Fruit fly (Drosophila melanogaster) S2 (cell line): ENCODE results near the gene CG5835.

Source experiments
- CG8478 ChIP-seq: fragments of >200 bp; optimal IDR thresholded peaks from 2 replicates; lab custom pipeline; 2018
- CTCF ChIP-seq, 2 experiments: fragments of >200 bp; optimal IDR thresholded peaks; 2 replicates each; lab custom pipeline; 2018

DNA sequence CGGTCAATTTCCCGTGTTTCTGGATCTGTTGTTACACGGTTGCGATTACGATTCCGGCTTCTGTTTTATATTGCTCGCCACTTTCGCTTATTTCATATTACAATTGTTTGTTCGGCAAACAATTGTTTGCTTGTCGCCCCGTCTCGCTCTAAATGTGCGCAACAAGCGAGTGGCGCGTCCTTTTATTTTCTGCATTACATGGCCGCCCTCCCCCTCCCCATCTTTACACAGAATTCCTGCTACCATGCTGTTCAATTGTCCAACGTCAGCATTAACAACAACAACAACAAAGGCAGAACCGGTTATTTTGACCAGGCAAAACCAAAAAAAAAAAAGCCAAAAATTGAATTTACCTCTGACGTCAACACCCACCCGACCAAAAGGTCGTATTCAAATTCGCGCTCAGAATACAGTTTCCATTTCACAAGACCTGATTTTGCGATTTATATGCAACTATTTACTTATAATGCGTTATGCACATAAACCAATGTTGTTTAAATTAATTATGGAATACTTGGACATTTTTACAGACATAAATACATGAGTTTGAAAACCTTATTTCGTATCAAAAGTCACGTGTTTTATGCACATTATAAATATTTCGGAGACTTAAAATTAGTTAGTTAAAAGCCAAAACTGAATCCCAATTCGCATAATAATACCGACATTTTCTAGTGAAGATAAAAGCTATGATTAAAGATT lies 12.7 kb upstream of the CG5835 start:
- TF ChIP-seq CG8478 (no peak), CTCF (optimal IDR thresholded peaks at IDR 0.05; lab: Kevin White, UChicago) (no peak)
